Worm (Caenorhabditis elegans) whole organism, mixed stage, embryonic: ENCODE measurements around the gene akt-1.

Source experiments
- lin-13 ChIP-seq: fragments of 150-350 bp; optimal IDR thresholded peaks from 2 replicates; lab custom pipeline; 2014; ENCODE audit warnings: missing biosample characterization, missing genetic modification characterization
- lsy-2 ChIP-seq: fragments of 150-350 bp; optimal IDR thresholded peaks from 2 replicates; lab custom pipeline; 2014; ENCODE audit warnings: missing biosample characterization, missing genetic modification characterization
- mep-1 ChIP-seq: fragments of 150-350 bp; optimal IDR thresholded peaks from 2 replicates; lab custom pipeline; 2017; ENCODE audit warnings: missing biosample characterization, missing genetic modification reagents, missing genetic modification characterization, inconsistent platforms
- mls-2 ChIP-seq: sonication (generic microtip); optimal IDR thresholded peaks from 2 replicates; lab custom pipeline; 2016; ENCODE audit warnings: mild to moderate bottlenecking, missing genetic modification characterization, moderate library complexity, missing compliant biosample characterization
- nhr-12 ChIP-seq: fragments of 150-350 bp; optimal IDR thresholded peaks from 2 replicates; lab custom pipeline; 2014; ENCODE audit warnings: missing biosample characterization, missing genetic modification characterization
- nhr-28 ChIP-seq: fragments of 150-350 bp; optimal IDR thresholded peaks from 2 replicates; lab custom pipeline; 2014; ENCODE audit warnings: missing biosample characterization, missing genetic modification characterization
- nhr-76 ChIP-seq: sonication (generic microtip); optimal IDR thresholded peaks from 2 replicates; lab custom pipeline; 2017; ENCODE audit warnings: missing biosample characterization, missing genetic modification characterization
- snpc-4 ChIP-seq: fragments of 150-350 bp; optimal IDR thresholded peaks from 2 replicates; lab custom pipeline; 2014; ENCODE audit warnings: missing biosample characterization, missing genetic modification characterization
- unc-62 ChIP-seq: fragments of 150-350 bp; optimal IDR thresholded peaks from 2 replicates; lab custom pipeline; 2014; ENCODE audit warnings: missing biosample characterization, missing genetic modification reagents, missing genetic modification characterization
- ztf-11 ChIP-seq: fragments of 150-350 bp; optimal IDR thresholded peaks from 2 replicates; lab custom pipeline; 2014; ENCODE audit warnings: missing biosample characterization, missing genetic modification characterization

ce11 chrV:10233330-10233729 lies 15.4 kb upstream of the akt-1 start, which contains the start of gene str-182:
- TF ChIP-seq mls-2 (tag; lab: Kevin White, UChicago) = no peak
- no peak for TF ChIP-seq ztf-11
- TF ChIP-seq nhr-76 (tag; lab: Kevin White, UChicago) = no peak
- no peak for TF ChIP-seq lsy-2 (tag; lab: Kevin White, UChicago)
- TF ChIP-seq lin-13 (tag; lab: Kevin White, UChicago) = no peak
- no peak for TF ChIP-seq mep-1 (tag; lab: Kevin White, UChicago)
- no peak for TF ChIP-seq unc-62 (GFP tag; lab: Kevin White, UChicago)
- TF ChIP-seq nhr-28 (tag; lab: Kevin White, UChicago) = no peak
- TF ChIP-seq snpc-4 = no peak
- TF ChIP-seq nhr-12 (tag; lab: Kevin White, UChicago) = no peak
